Worm (Caenorhabditis elegans): ENCODE measurements around the gene hpo-8.
A peak's percentile ranks its signal among the peaks of the same experiment; 100 is the strongest.

DNA sequence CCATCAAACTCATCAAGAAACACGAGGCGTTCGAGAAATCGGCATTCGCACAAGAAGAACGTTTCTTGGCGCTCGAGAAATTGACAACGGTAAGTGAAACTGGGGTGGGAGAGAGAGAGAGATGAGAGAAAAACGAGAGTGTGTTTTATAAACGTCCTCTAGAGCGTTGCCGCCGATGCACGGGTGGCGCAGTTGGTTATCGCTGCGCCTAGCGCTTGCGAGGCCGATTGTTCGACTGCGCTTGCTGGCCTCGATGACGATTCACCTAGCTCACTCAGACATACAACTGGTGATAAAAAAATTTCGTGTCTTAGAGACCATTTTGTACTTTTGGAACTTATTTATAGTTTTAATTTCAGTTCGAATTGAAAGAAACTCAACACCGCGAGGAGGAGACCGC lies 49.7 kb downstream of the hpo-8 start:
- peak; percentile 33 for TF ChIP-seq tbx-2 (tag; optimal IDR thresholded peaks at IDR 0.05)
- no peak for TF ChIP-seq egl-27 (tag; optimal IDR thresholded peaks at IDR 0.05)
- no peak for TF ChIP-seq nhr-77 (tag; optimal IDR thresholded peaks at IDR 0.05)
